Fruit fly (Drosophila melanogaster): Measurements from ENCODE around the gene CG46307.

CG46307 gene

DNA sequence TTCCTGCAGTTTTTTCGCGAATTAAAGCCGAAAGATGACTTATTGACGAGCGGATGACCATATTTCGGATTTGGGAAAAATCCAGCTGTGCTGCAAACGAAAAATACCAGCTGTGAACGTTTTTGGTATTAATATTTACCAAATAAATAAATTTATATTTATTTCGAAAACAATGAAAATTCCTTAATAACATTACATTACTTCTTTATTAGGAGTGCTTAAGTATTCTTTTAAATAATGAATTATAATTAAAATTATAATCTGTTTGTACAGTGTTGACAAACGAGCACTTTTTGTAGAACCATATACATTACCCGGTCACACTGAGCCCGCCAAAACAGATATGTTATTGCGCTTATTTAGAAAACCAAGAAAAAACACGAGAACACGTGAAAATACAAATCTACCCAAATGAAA, 75.3 kb downstream of the CG46307 start, which contains the start of the genes bur and Mcm10:
Gene bur (minus strand): TSS at position 69 of the 417 bp plus-strand sequence.
Gene Mcm10 (plus strand): TSS at position 319 of the 417 bp plus-strand sequence.
- TF ChIP-seq noc (tag; optimal IDR thresholded peaks at IDR 0.05), result no peak
